Worm (Caenorhabditis elegans): ENCODE measurements around the gene wht-5.

The wht-5 gene

ce11 chrIV:12382864-12383263 is 45.5 kb downstream of the wht-5 start, which contains the start of gene thn-2:
Gene thn-2, plus strand, starts transcription at chrIV:12383170.
- TF ChIP-seq med-1 (GFP tag; optimal IDR thresholded peaks at IDR 0.05; ENCODE audit: insufficient read depth) (no peak), T22C8.4 (GFP tag; IDR thresholded peaks at IDR 0.05) (no peak), flt-1 (GFP tag; IDR thresholded peaks at IDR 0.05) (no peak), ref-1 (GFP tag; conservative IDR thresholded peaks at IDR 0.05) (no peak), tab-1 (GFP tag; IDR thresholded peaks at IDR 0.05) (no peak), klf-2 (GFP tag; conservative IDR thresholded peaks at IDR 0.05) (no peak), cog-1 (tag; optimal IDR thresholded peaks at IDR 0.05) (no peak), ztf-29 (GFP tag; IDR thresholded peaks at IDR 0.05) (no peak), ztf-23 (GFP tag; IDR thresholded peaks at IDR 0.05) (no peak)

- TF ChIP-seq ztf-29 (GFP tag; IDR thresholded peaks at IDR 0.05) (no peak), klf-2 (GFP tag; conservative IDR thresholded peaks at IDR 0.05) (no peak), flt-1 (GFP tag; IDR thresholded peaks at IDR 0.05) (no peak), ztf-23 (GFP tag; IDR thresholded peaks at IDR 0.05) (no peak), T22C8.4 (GFP tag; IDR thresholded peaks at IDR 0.05) (no peak), tab-1 (GFP tag; IDR thresholded peaks at IDR 0.05) (no peak), med-1 (GFP tag; optimal IDR thresholded peaks at IDR 0.05; ENCODE audit: insufficient read depth) (no peak), cog-1 (tag; optimal IDR thresholded peaks at IDR 0.05) (no peak), ref-1 (GFP tag; conservative IDR thresholded peaks at IDR 0.05) (no peak)
Measured at ce11 chrIV:12385061-12385460, 47.7 kb downstream of the wht-5 start, which contains the start of gene F28D1.6. Gene F28D1.6, minus strand, starts transcription at chrIV:12385161.

DNA sequence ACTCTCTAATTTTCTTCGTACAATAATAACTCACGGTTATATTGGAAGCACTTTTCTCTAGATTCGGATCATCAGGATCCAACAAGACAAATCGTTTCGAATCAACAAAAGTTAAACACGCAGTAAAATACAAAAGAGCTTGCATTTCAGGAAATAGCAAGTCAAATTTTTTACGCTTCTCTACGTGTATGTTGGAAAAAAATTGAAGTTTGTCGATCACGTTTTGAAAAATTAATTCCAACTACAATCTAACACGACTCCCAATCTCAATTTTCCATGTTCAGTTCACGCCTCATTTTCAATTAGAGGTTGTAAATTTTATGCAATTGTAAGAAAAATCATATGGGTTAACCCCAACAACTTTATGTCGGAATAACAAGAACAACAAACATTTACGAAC is 52.6 kb downstream of the wht-5 start, which contains the start of gene spe-45:
Gene spe-45 (minus strand): TSS at position 145 of the 400 bp plus-strand sequence.
- TF ChIP-seq ref-1 (GFP tag; conservative IDR thresholded peaks at IDR 0.05) (no peak), med-1 (GFP tag; optimal IDR thresholded peaks at IDR 0.05; ENCODE audit: insufficient read depth) (no peak), ztf-23 (GFP tag; IDR thresholded peaks at IDR 0.05) (no peak), cog-1 (tag; optimal IDR thresholded peaks at IDR 0.05) (no peak), klf-2 (GFP tag; conservative IDR thresholded peaks at IDR 0.05) (no peak), ztf-29 (GFP tag; IDR thresholded peaks at IDR 0.05) (no peak), flt-1 (GFP tag; IDR thresholded peaks at IDR 0.05) (no peak), tab-1 (GFP tag; IDR thresholded peaks at IDR 0.05) (no peak), T22C8.4 (GFP tag; IDR thresholded peaks at IDR 0.05) (no peak)

All from whole organism, midembryonic.